Fruit fly (Drosophila melanogaster) whole organism, embryonic: Measurements from ENCODE around the gene CG17283.
A peak's percentile ranks its signal among the peaks of the same experiment; 100 is the strongest.

Source experiments
- BEAF-32 ChIP-seq: fragments of 200-800 bp; sonication (Bioruptor generic); optimal IDR thresholded peaks from 3 replicates; lab custom pipeline; 2017; ENCODE audit warnings: missing biosample characterization, missing genetic modification characterization, mild to moderate bottlenecking, moderate library complexity, missing genetic modification reagents
- BtbVII ChIP-seq: fragments of 200-800 bp; sonication (Bioruptor generic); optimal IDR thresholded peaks from 3 replicates; lab custom pipeline; 2017; ENCODE audit warnings: missing biosample characterization, mild to moderate bottlenecking, missing genetic modification characterization
- C15 ChIP-seq: fragments of 200-800 bp; sonication (Bioruptor generic); IDR thresholded peaks from 3 replicates; pipeline ENCODE4 v1.3.6; 2022; ENCODE audit warnings: missing biosample characterization, missing genetic modification characterization
- CG1024 ChIP-seq: fragments of 200-800 bp; sonication (Bioruptor generic); IDR thresholded peaks from 2 replicates; pipeline ENCODE4 v1.3.6; 2022; ENCODE audit warnings: missing biosample characterization, missing genetic modification characterization
- CG10274 ChIP-seq: fragments of 200-800 bp; sonication (Bioruptor generic); optimal IDR thresholded peaks from 3 replicates; lab custom pipeline; 2017; ENCODE audit warnings: missing biosample characterization, mild to moderate bottlenecking, missing genetic modification characterization
- CG10565 ChIP-seq: fragments of 200-800 bp; sonication (Bioruptor generic); optimal IDR thresholded peaks from 3 replicates; lab custom pipeline; 2016; ENCODE audit warnings: missing biosample characterization, mild to moderate bottlenecking, missing genetic modification characterization
- CG11247 ChIP-seq: fragments of 200-800 bp; sonication (Bioruptor generic); IDR thresholded peaks from 2 replicates; pipeline ENCODE4 v1.3.6; 2022; ENCODE audit warnings: missing biosample characterization, missing genetic modification characterization
- CG11723 ChIP-seq: fragments of 200-800 bp; sonication (Bioruptor generic); optimal IDR thresholded peaks from 2 replicates; lab custom pipeline; 2017; ENCODE audit warnings: missing biosample characterization, mild to moderate bottlenecking, missing genetic modification characterization
- CG14014 ChIP-seq: fragments of 200-800 bp; sonication (Bioruptor generic); IDR thresholded peaks from 2 replicates; pipeline ENCODE4 v1.3.6; 2022; ENCODE audit warnings: missing biosample characterization, missing genetic modification characterization
- CG15269 ChIP-seq: fragments of 200-800 bp; sonication (Bioruptor generic); optimal IDR thresholded peaks from 2 replicates; lab custom pipeline; 2018; ENCODE audit warnings: missing biosample characterization, mild to moderate bottlenecking, missing genetic modification characterization, moderate library complexity
- CG15696 ChIP-seq: fragments of 200-800 bp; sonication (Bioruptor generic); optimal IDR thresholded peaks from 2 replicates; lab custom pipeline; 2019; ENCODE audit warnings: missing biosample characterization, mild to moderate bottlenecking, missing genetic modification characterization, moderate library complexity
- CG16815 ChIP-seq: fragments of 200-800 bp; sonication (Bioruptor generic); optimal IDR thresholded peaks from 3 replicates; lab custom pipeline; 2017; ENCODE audit warnings: missing biosample characterization, mild to moderate bottlenecking, missing genetic modification characterization
- CG17912 ChIP-seq: fragments of 200-800 bp; sonication (Bioruptor generic); optimal IDR thresholded peaks from 2 replicates; lab custom pipeline; 2018; ENCODE audit warnings: missing biosample characterization, mild to moderate bottlenecking, missing genetic modification characterization
- CG32532 ChIP-seq: fragments of 200-800 bp; sonication (Bioruptor generic); IDR thresholded peaks from 2 replicates; pipeline ENCODE4 v1.3.6; 2022; ENCODE audit warnings: missing biosample characterization, missing genetic modification characterization
- CG3726 ChIP-seq: fragments of 200-800 bp; sonication (Bioruptor generic); IDR thresholded peaks from 3 replicates; pipeline ENCODE4, ENCODE4 v1.3.6; 2022; ENCODE audit warnings: missing biosample characterization, missing genetic modification characterization
- CG3995 ChIP-seq: fragments of 200-800 bp; sonication (Bioruptor generic); optimal IDR thresholded peaks from 3 replicates; lab custom pipeline; 2016; ENCODE audit warnings: missing biosample characterization, missing genetic modification characterization
- CG4404 ChIP-seq: fragments of 200-800 bp; sonication (Bioruptor generic); IDR thresholded peaks from 2 replicates; pipeline ENCODE4 v1.3.6; 2022; ENCODE audit warnings: missing biosample characterization, missing genetic modification characterization
- CG4424 ChIP-seq: fragments of 200-800 bp; sonication (Bioruptor generic); optimal IDR thresholded peaks from 3 replicates; lab custom pipeline; 2016; ENCODE audit warnings: missing biosample characterization, missing genetic modification characterization
- CG4730 ChIP-seq: fragments of 200-800 bp; sonication (Bioruptor generic); IDR thresholded peaks from 2 replicates; pipeline ENCODE4 v1.3.6; 2022; ENCODE audit warnings: missing biosample characterization, missing genetic modification characterization
- CG6689 ChIP-seq: fragments of 200-800 bp; sonication (Bioruptor generic); IDR thresholded peaks from 2 replicates; pipeline ENCODE4 v1.3.6; 2022; ENCODE audit warnings: missing biosample characterization, missing genetic modification characterization
- CG6765 ChIP-seq: fragments of 200-800 bp; sonication (Bioruptor generic); optimal IDR thresholded peaks from 3 replicates; lab custom pipeline; 2017; ENCODE audit warnings: missing biosample characterization, mild to moderate bottlenecking, missing genetic modification characterization
- CG6854 ChIP-seq: fragments of 200-800 bp; sonication (Bioruptor generic); optimal IDR thresholded peaks from 3 replicates; lab custom pipeline; 2017; ENCODE audit warnings: missing biosample characterization, mild to moderate bottlenecking, missing genetic modification characterization
- CG7271 ChIP-seq: fragments of 200-800 bp; sonication (Bioruptor generic); optimal IDR thresholded peaks from 2 replicates; lab custom pipeline; 2018; ENCODE audit warnings: missing biosample characterization, mild to moderate bottlenecking, missing genetic modification characterization, moderate library complexity
- CG9876 ChIP-seq: fragments of 200-800 bp; sonication (Bioruptor generic); optimal IDR thresholded peaks from 2 replicates; lab custom pipeline; 2016; ENCODE audit warnings: missing biosample characterization, missing genetic modification characterization
- CG9932 ChIP-seq: fragments of 200-800 bp; sonication (Bioruptor generic); IDR thresholded peaks from 2 replicates; pipeline ENCODE4 v1.3.6; 2022; ENCODE audit warnings: missing biosample characterization, missing genetic modification characterization
- CTCF ChIP-seq: fragments of 200-800 bp; sonication (Bioruptor generic); optimal IDR thresholded peaks from 2 replicates; lab custom pipeline; 2017; ENCODE audit warnings: missing biosample characterization, mild to moderate bottlenecking, missing genetic modification characterization, moderate library complexity
- Chrac-16 ChIP-seq: fragments of 200-800 bp; sonication (Bioruptor generic); optimal IDR thresholded peaks from 3 replicates; lab custom pipeline; 2016; ENCODE audit warnings: missing biosample characterization, missing genetic modification characterization
- D19A ChIP-seq: fragments of 200-800 bp; optimal IDR thresholded peaks from 3 replicates; lab custom pipeline; 2019; ENCODE audit warnings: missing biosample characterization, mild to moderate bottlenecking, missing genetic modification characterization, moderate library complexity
- Dbx ChIP-seq: fragments of 200-800 bp; sonication (Bioruptor generic); IDR thresholded peaks from 3 replicates; pipeline ENCODE4 v1.3.6; 2022; ENCODE audit warnings: missing biosample characterization, missing genetic modification characterization
- Dll ChIP-seq: fragments of 200-800 bp; sonication (Bioruptor generic); IDR thresholded peaks from 4 replicates; pipeline ENCODE4 v1.3.6; 2022; ENCODE audit warnings: missing biosample characterization, missing genetic modification characterization; ENCODE audit not compliant: partially characterized antibody
- Ets97D ChIP-seq: fragments of 200-800 bp; sonication (Bioruptor generic); optimal IDR thresholded peaks from 3 replicates; lab custom pipeline; 2016; ENCODE audit warnings: missing biosample characterization, missing genetic modification characterization
- H2.0 ChIP-seq: fragments of 200-800 bp; sonication (Bioruptor generic); IDR thresholded peaks from 2 replicates; pipeline ENCODE4 v1.3.6; 2022; ENCODE audit warnings: missing biosample characterization, missing genetic modification characterization
- HLH3B ChIP-seq: fragments of 200-800 bp; sonication (Bioruptor generic); IDR thresholded peaks from 2 replicates; pipeline ENCODE4 v1.3.6; 2022; ENCODE audit warnings: missing biosample characterization, missing genetic modification characterization
- MBD-R2 ChIP-seq: fragments of 200-800 bp; sonication (Bioruptor generic); IDR thresholded peaks from 2 replicates; pipeline ENCODE4 v1.3.6; 2022; ENCODE audit warnings: missing biosample characterization, missing genetic modification characterization
- Med ChIP-seq: fragments of 200-800 bp; sonication (Bioruptor generic); peaks from one replicate; lab custom pipeline; 2016; ENCODE audit warnings: missing biosample characterization, missing genetic modification characterization, mild to moderate bottlenecking, inconsistent platforms, moderate library complexity
- Optix ChIP-seq: fragments of 200-800 bp; sonication (Bioruptor generic); IDR thresholded peaks from 3 replicates; pipeline ENCODE4 v1.3.6; 2022; ENCODE audit warnings: missing biosample characterization, missing genetic modification characterization
- Six4 ChIP-seq: fragments of 200-800 bp; sonication (Bioruptor generic); optimal IDR thresholded peaks from 2 replicates; lab custom pipeline; 2016; ENCODE audit warnings: missing biosample characterization, missing genetic modification characterization
- TFAM ChIP-seq: fragments of 200-800 bp; sonication (Bioruptor generic); optimal IDR thresholded peaks from 2 replicates; lab custom pipeline; 2017; ENCODE audit warnings: missing biosample characterization, missing genetic modification characterization, inconsistent platforms
- Trl ChIP-seq, 3 experiments: fragments of >200 bp in 2 of 3; fragments of 200-800 bp in 1 of 3; sonication (Bioruptor generic) in 1 of 3; optimal IDR thresholded peaks; 2 replicates in 1 of 3; 3 replicates in 2 of 3; lab custom pipeline; 2016 to 2017; ENCODE audit warnings: missing biosample characterization in 1 of 3, missing genetic modification characterization in 1 of 3
- Vsx1 ChIP-seq: fragments of 200-800 bp; sonication (Bioruptor generic); optimal IDR thresholded peaks from 2 replicates; lab custom pipeline; 2017; ENCODE audit warnings: missing biosample characterization, mild to moderate bottlenecking, missing genetic modification characterization, missing genetic modification reagents
- Xrp1 ChIP-seq: fragments of 200-800 bp; sonication (Bioruptor generic); IDR thresholded peaks from 2 replicates; pipeline ENCODE4 v1.3.6; 2022; ENCODE audit warnings: missing biosample characterization, missing genetic modification characterization
- ash1 ChIP-seq: fragments of 200-800 bp; sonication (Bioruptor generic); optimal IDR thresholded peaks from 2 replicates; lab custom pipeline; 2018; ENCODE audit warnings: missing biosample characterization, mild to moderate bottlenecking, missing genetic modification characterization
- cg ChIP-seq: fragments of 200-800 bp; sonication (Bioruptor generic); optimal IDR thresholded peaks from 3 replicates; lab custom pipeline; 2019; ENCODE audit warnings: missing biosample characterization, mild to moderate bottlenecking, missing genetic modification characterization, moderate library complexity
- crc ChIP-seq: fragments of 200-800 bp; sonication (Bioruptor generic); optimal IDR thresholded peaks from 2 replicates; lab custom pipeline; 2016; ENCODE audit warnings: missing biosample characterization, missing genetic modification characterization
- crol ChIP-seq: fragments of 200-800 bp; sonication (Bioruptor generic); IDR thresholded peaks from 2 replicates; pipeline ENCODE4 v1.3.6; 2022; ENCODE audit warnings: missing biosample characterization, missing genetic modification characterization
- gfzf ChIP-seq: fragments of 200-800 bp; sonication (Bioruptor generic); optimal IDR thresholded peaks from 2 replicates; lab custom pipeline; 2016; ENCODE audit warnings: missing biosample characterization, mild to moderate bottlenecking, missing genetic modification characterization, moderate library complexity
- ken ChIP-seq: fragments of 200-800 bp; sonication (Bioruptor generic); IDR thresholded peaks from 3 replicates; pipeline ENCODE4 v1.3.6; 2022; ENCODE audit warnings: missing biosample characterization, missing genetic modification characterization
- luna ChIP-seq: fragments of 200-800 bp; sonication (Bioruptor generic); optimal IDR thresholded peaks from 2 replicates; lab custom pipeline; 2016; ENCODE audit warnings: missing biosample characterization, missing genetic modification characterization
- mld ChIP-seq: fragments of 200-800 bp; sonication (Bioruptor generic); IDR thresholded peaks from 3 replicates; pipeline ENCODE4 v1.3.6; 2022; ENCODE audit warnings: missing biosample characterization, missing genetic modification characterization; ENCODE audit not compliant: partially characterized antibody
- ranshi ChIP-seq: fragments of 200-800 bp; sonication (Bioruptor generic); IDR thresholded peaks from 2 replicates; pipeline ENCODE4 v1.3.6; 2022; ENCODE audit warnings: missing biosample characterization, missing genetic modification characterization
- shn ChIP-seq: fragments of 200-800 bp; sonication (Bioruptor generic); optimal IDR thresholded peaks from 3 replicates; lab custom pipeline; 2016; ENCODE audit warnings: missing biosample characterization, missing genetic modification characterization
- stc ChIP-seq: fragments of 200-800 bp; sonication (Bioruptor generic); IDR thresholded peaks from 2 replicates; pipeline ENCODE4 v1.3.6; 2022; ENCODE audit warnings: missing biosample characterization, missing genetic modification characterization
- yki ChIP-seq: fragments of >200 bp; optimal IDR thresholded peaks from 3 replicates; lab custom pipeline; 2018

CG17283 gene

DNA sequence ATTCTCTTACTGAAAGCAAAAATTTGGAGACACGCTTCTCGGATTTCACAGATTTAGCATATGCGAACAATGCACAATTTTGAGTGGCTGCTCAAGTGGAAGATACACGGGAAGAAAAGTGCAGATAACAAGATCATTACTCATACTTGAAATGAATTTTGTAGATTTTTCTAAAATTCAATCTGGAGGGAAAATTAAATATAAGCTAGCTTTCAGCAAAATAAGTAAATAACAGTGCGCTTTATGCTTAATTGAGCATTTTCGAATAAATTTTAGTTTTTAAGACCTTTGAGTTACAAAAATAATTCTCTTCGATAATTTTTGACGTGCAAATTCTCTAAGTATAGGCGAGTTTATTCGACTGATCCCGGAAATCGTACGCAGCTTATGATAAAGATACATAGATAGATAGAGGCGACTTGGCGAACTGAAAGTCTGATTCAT is 7.0 kb upstream of the CG17283 start (continued):
- TF ChIP-seq Dll (GFP tag; lab: Robert Waterston, UW) (no peak), CG11723 (no peak), CG14014 (no peak), CG4404 (GFP tag; lab: Robert Waterston, UW) (no peak), yki (lab: Kevin White, UChicago) (no peak), Optix (no peak), crol (GFP tag; lab: Robert Waterston, UW) (no peak), CG7271 (no peak), CG6765 (GFP tag; lab: Kevin White, UChicago) (no peak), CG3726 (GFP tag; lab: Robert Waterston, UW) (no peak), CG4424 (peak; percentile 56), CG4730 (GFP tag; lab: Robert Waterston, UW) (no peak), CG9876 (GFP tag; lab: Kevin White, UChicago) (no peak), CG6689 (GFP tag; lab: Robert Waterston, UW) (no peak), D19A (peak; percentile 51), CG10274 (no peak), CG11247 (GFP tag; lab: Robert Waterston, UW) (no peak), Xrp1 (GFP tag; lab: Robert Waterston, UW) (peak; percentile 57; the same call in 1 of the 2 replicates), TFAM (GFP tag; lab: Kevin White, UChicago) (no peak), Ets97D (GFP tag; lab: Kevin White, UChicago) (no peak), CG1024 (GFP tag; lab: Robert Waterston, UW) (0 out of 2 replicates have a peak, but pooled peaks have one; percentile 17), CG6854 (peak; percentile 17), BtbVII (GFP tag; lab: Kevin White, UChicago) (no peak), CG15269 (tag; lab: Kevin White, UChicago) (peak; percentile 19), CG15696 (peak; percentile 74), Med (GFP tag; lab: Kevin White, UChicago) (peak; percentile 85), ken (GFP tag; lab: Robert Waterston, UW) (no peak), shn (no peak), stc (no peak), Trl (optimal IDR thresholded peaks at IDR 0.05; lab: Kevin White, UChicago) (no peak), Trl (GFP tag; optimal IDR thresholded peaks at IDR 0.05; lab: Kevin White, UChicago) (peak; percentile 34), HLH3B (GFP tag; lab: Robert Waterston, UW) (no peak), cg (GFP tag; lab: Kevin White, UChicago) (no peak), H2.0 (GFP tag; lab: Robert Waterston, UW) (no peak), Vsx1 (GFP tag; lab: Kevin White, UChicago) (no peak), Six4 (peak; percentile 47), MBD-R2 (GFP tag; lab: Robert Waterston, UW) (no peak), ranshi (GFP tag; lab: Robert Waterston, UW) (0 out of 2 replicates have a peak, but pooled peaks have one; percentile 16), crc (GFP tag; lab: Kevin White, UChicago) (no peak), Chrac-16 (GFP tag; lab: Kevin White, UChicago) (no peak), CTCF (GFP tag; lab: Kevin White, UChicago) (no peak), ash1 (GFP tag; lab: Kevin White, UChicago) (no peak), CG10565 (GFP tag; lab: Kevin White, UChicago) (no peak), CG9932 (GFP tag; lab: Robert Waterston, UW) (no peak), Dbx (GFP tag; lab: Robert Waterston, UW) (0 out of 3 replicates have a peak, but pooled peaks have one; percentile 28), BEAF-32 (GFP tag; lab: Kevin White, UChicago) (no peak), CG3995 (GFP tag; lab: Kevin White, UChicago) (no peak), CG32532 (GFP tag; lab: Robert Waterston, UW) (peak; percentile 38; the same call in 1 of the 2 replicates), CG16815 (no peak), mld (GFP tag; lab: Robert Waterston, UW) (no peak), C15 (no peak), CG17912 (GFP tag; lab: Kevin White, UChicago) (no peak), luna (GFP tag; lab: Kevin White, UChicago) (no peak), gfzf (no peak)
